Worm (Caenorhabditis elegans): ENCODE measurements around the gene ssq-2.

- TF ChIP-seq nhr-237 (tag; optimal IDR thresholded peaks at IDR 0.05) (no peak), nhr-77 (tag; optimal IDR thresholded peaks at IDR 0.05) (no peak), unc-62 (GFP tag; optimal IDR thresholded peaks at IDR 0.05) (no peak), mdl-1 (tag; optimal IDR thresholded peaks at IDR 0.05) (no peak), F13H6.1 (tag; optimal IDR thresholded peaks at IDR 0.05) (no peak), lin-39 (tag; optimal IDR thresholded peaks at IDR 0.05) (no peak), aly-2 (tag; optimal IDR thresholded peaks at IDR 0.05) (no peak), fos-1 (tag; optimal IDR thresholded peaks at IDR 0.05) (no peak), nhr-11 (tag; optimal IDR thresholded peaks at IDR 0.05) (no peak)
Measured at ce11 chrIV:5020533-5020932, 24.6 kb downstream of the ssq-2 start, which contains the start of gene T28H11.8.

Data from whole organism, L2 larva.